Fruit fly (Drosophila melanogaster): Measurements from ENCODE around the gene CG17129.

CG17129 gene

DNA sequence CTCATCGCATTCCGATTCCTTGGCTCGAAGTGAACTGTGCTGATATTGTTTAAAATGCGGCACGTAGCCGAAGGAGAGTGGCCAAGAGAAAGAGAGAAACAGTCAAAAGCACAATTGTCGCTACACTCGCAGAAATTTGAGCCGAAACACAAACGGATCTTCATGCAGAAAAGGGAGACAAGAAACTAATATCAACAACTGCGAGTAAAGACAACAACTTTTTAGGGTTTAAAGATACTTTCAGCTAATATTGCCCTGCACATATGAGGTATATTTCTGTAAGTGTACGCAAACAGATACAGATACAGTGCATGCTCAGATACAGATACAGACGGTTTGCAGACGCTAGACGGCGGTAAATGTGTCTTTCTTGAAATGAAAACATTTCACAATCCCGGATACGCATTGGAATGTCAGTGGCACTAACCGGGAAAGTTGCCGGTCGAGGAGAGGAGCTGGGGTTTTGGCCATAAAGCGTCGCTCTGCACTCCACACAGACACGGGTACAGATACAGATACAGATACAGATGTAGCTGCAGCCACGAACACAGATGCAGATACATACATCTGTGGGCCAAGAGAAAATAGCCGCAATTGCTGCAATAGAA is 35.9 kb downstream of the CG17129 start (continued):
- TF ChIP-seq nmo (GFP tag; optimal IDR thresholded peaks at IDR 0.05) (peak; percentile 86), HmgD (GFP tag; optimal IDR thresholded peaks at IDR 0.05) (peak; percentile 72), Ravus (GFP tag; IDR thresholded peaks at IDR 0.05) (peak; percentile 55)

- no peak for TF ChIP-seq br (optimal IDR thresholded peaks at IDR 0.05)
- 0 out of 2 replicates have a peak, but pooled peaks have one; percentile 7 for TF ChIP-seq ttk (GFP tag; IDR thresholded peaks at IDR 0.05)
- TF ChIP-seq BtbVII (GFP tag; optimal IDR thresholded peaks at IDR 0.05) = peak; percentile 51
- peak; percentile 29 for TF ChIP-seq YL-1 (GFP tag; optimal IDR thresholded peaks at IDR 0.05)
- TF ChIP-seq her (GFP tag; optimal IDR thresholded peaks at IDR 0.05) = peak; percentile 63
- peak; percentile 78 for TF ChIP-seq mirr (GFP tag; optimal IDR thresholded peaks at IDR 0.05)
- peak; percentile 74 for TF ChIP-seq cwo (GFP tag; optimal IDR thresholded peaks at IDR 0.05)
- TF ChIP-seq aop (GFP tag; IDR thresholded peaks at IDR 0.05) = 0 out of 2 replicates have a peak, but pooled peaks have one; percentile 13
- TF ChIP-seq CG13296 (GFP tag; optimal IDR thresholded peaks at IDR 0.05) = peak; percentile 66
- TF ChIP-seq repo (GFP tag; optimal IDR thresholded peaks at IDR 0.05) = no peak
- peak; percentile 27; the same call in 1 of the 3 replicates for TF ChIP-seq so (GFP tag; IDR thresholded peaks at IDR 0.05)
- no peak for TF ChIP-seq ab (GFP tag; optimal IDR thresholded peaks at IDR 0.05)
- TF ChIP-seq CG8290 (GFP tag; optimal IDR thresholded peaks at IDR 0.05) = no peak
- TF ChIP-seq CG8290 (tag; optimal IDR thresholded peaks at IDR 0.05) = peak; percentile 40 to 58
- peak; percentile 37 for TF ChIP-seq CG1603 (tag; optimal IDR thresholded peaks at IDR 0.05)
- peak; percentile 31 for TF ChIP-seq CG15514 (GFP tag; optimal IDR thresholded peaks at IDR 0.05)
- 0 out of 2 replicates have a peak, but pooled peaks have one; percentile 16 for TF ChIP-seq CG10321 (GFP tag; IDR thresholded peaks at IDR 0.05)
- no peak for TF ChIP-seq psq (GFP tag; optimal IDR thresholded peaks at IDR 0.05)
- TF ChIP-seq HLH3B (GFP tag; IDR thresholded peaks at IDR 0.05) = peak; percentile 5; the same call in 1 of the 2 replicates
- TF ChIP-seq p53 (GFP tag; optimal IDR thresholded peaks at IDR 0.05) = peak; percentile 24
- TF ChIP-seq CG1647 (GFP tag; optimal IDR thresholded peaks at IDR 0.05) = peak; percentile 16
- TF ChIP-seq gro (GFP tag; optimal IDR thresholded peaks at IDR 0.05) = peak; percentile 0
- TF ChIP-seq gcm2 (GFP tag; optimal IDR thresholded peaks at IDR 0.05) = no peak
- no peak for TF ChIP-seq CG33557 (GFP tag; optimal IDR thresholded peaks at IDR 0.05)
- 0 out of 2 replicates have a peak, but pooled peaks have one; percentile 43 for TF ChIP-seq vvl (GFP tag; IDR thresholded peaks at IDR 0.05)
- peak; percentile 4; the same call in 1 of the 3 replicates for TF ChIP-seq gce (GFP tag; IDR thresholded peaks at IDR 0.05)
- peak; percentile 20 for TF ChIP-seq CG16863 (GFP tag; optimal IDR thresholded peaks at IDR 0.05)
- 0 out of 2 replicates have a peak, but pooled peaks have one; percentile 16 for TF ChIP-seq Bgb (GFP tag; IDR thresholded peaks at IDR 0.05; ENCODE audit: partially characterized antibody)
- TF ChIP-seq ci (GFP tag; IDR thresholded peaks at IDR 0.05) = peak; percentile 69; the same call in 1 of the 3 replicates
- peak; percentile 52 for TF ChIP-seq Hey (tag; optimal IDR thresholded peaks at IDR 0.05)
- TF ChIP-seq grn (GFP tag; optimal IDR thresholded peaks at IDR 0.05) = peak; percentile 58
- TF ChIP-seq CG10431 (GFP tag; optimal IDR thresholded peaks at IDR 0.05) = peak; percentile 71
- TF ChIP-seq CG7928 (GFP tag; optimal IDR thresholded peaks at IDR 0.05) = no peak
- TF ChIP-seq CG5245 (GFP tag; optimal IDR thresholded peaks at IDR 0.05) = no peak
- TF ChIP-seq CG18599 (GFP tag; optimal IDR thresholded peaks at IDR 0.05) = peak; percentile 67
- TF ChIP-seq sens (GFP tag) = peak; percentile 88
- TF ChIP-seq CG15269 (tag; optimal IDR thresholded peaks at IDR 0.05) = peak; percentile 22
- no peak for TF ChIP-seq CG8388 (GFP tag; optimal IDR thresholded peaks at IDR 0.05)
- TF ChIP-seq CHES-1-like (GFP tag; optimal IDR thresholded peaks at IDR 0.05) = peak; percentile 30
- TF ChIP-seq fd64A (GFP tag; optimal IDR thresholded peaks at IDR 0.05) = peak; percentile 65
- TF ChIP-seq bsh (GFP tag; optimal IDR thresholded peaks at IDR 0.05) = no peak
- no peak for TF ChIP-seq ssp (GFP tag; IDR thresholded peaks at IDR 0.05)
- peak; percentile 87 for TF ChIP-seq nau (GFP tag; optimal IDR thresholded peaks at IDR 0.05)
Observed at dm6 chr3L:642865-643738, 37.0 kb downstream of the CG17129 start.
